Fruit fly (Drosophila melanogaster): ENCODE measurements around the gene CG18095.

DNA sequence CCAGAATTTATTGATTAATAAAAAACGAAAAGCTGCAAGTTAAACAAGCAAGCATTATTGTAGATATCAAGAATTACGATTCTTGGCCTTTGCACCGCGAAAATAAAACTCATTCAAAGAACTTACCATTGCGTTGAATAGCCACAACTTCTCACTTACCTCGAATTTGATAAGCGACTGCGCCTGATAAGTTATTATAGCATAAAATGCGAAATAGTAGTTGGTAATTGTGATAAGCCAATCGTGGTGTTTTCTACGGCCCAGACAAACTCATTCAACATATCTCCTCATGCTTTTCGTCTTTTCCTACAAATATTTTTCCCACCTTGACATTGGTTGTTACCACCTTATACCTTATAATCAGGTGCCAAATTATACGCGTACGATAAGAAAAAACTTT is 16.2 kb downstream of the CG18095 start:
- no peak for TF ChIP-seq dmrt93B (GFP tag; optimal IDR thresholded peaks at IDR 0.05)
- no peak for TF ChIP-seq jim (GFP tag; optimal IDR thresholded peaks at IDR 0.05)
- TF ChIP-seq fru (GFP tag; optimal IDR thresholded peaks at IDR 0.05) = no peak
- no peak for TF ChIP-seq Hr83 (GFP tag; optimal IDR thresholded peaks at IDR 0.05; ENCODE audit: poor library complexity, severe bottlenecking)
- no peak for TF ChIP-seq ey (GFP tag; optimal IDR thresholded peaks at IDR 0.05)

Data from whole organism, wandering third instar larva.